Worm (Caenorhabditis elegans): ENCODE measurements around the gene hpo-6.

DNA sequence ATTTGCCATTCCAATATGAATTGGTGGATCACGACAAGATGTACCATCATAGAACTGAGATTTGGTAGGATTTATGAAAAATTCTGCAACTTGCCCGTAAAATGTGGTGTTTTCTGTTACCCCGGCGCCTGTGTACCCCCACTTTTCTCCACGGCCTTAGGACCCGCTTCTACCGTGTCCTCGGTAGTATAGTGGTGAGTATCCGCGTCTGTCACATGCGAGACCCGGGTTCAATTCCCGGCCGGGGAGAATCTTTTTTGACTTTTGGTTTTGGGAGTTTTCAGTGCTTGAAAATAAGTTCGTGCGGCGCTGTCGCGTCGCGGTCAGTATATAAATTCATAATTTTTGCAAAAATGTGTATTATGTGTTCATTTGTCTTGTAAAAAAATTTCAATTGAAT, 47.6 kb upstream of the hpo-6 start:
- TF ChIP-seq him-1 (tag; optimal IDR thresholded peaks at IDR 0.05), result no peak
- TF ChIP-seq dao-5 (tag; optimal IDR thresholded peaks at IDR 0.05), result no peak
- TF ChIP-seq W03F9.2 (tag; optimal IDR thresholded peaks at IDR 0.05), result no peak

Measured in whole organism, L4/young adult.